Worm (Caenorhabditis elegans) whole organism, L1 larva: ENCODE data around the gene ZK632.14.

Experiments
- blmp-1 ChIP-seq: fragments of 150-350 bp; optimal IDR thresholded peaks from 2 replicates; lab custom pipeline; 2014; ENCODE audit warnings: missing biosample characterization, missing genetic modification characterization
- ceh-82 ChIP-seq, 3 experiments: fragments of 150-350 bp in 1 of 3; sonication (generic microtip) in 2 of 3; optimal IDR thresholded peaks; 2 replicates each; lab custom pipeline; 2014 to 2017; ENCODE audit warnings: missing biosample characterization in 3 of 3, missing genetic modification characterization in 3 of 3
- ceh-90 ChIP-seq: sonication (generic microtip); optimal IDR thresholded peaks from 2 replicates; lab custom pipeline; 2016; ENCODE audit warnings: missing genetic modification characterization, missing compliant biosample characterization
- egl-27 ChIP-seq, 2 experiments: fragments of 150-350 bp in 1 of 2; sonication (generic microtip); optimal IDR thresholded peaks; 3 replicates each; lab custom pipeline; 2017 to 2018; ENCODE audit warnings: missing biosample characterization in 2 of 2, missing genetic modification characterization in 2 of 2, missing genetic modification reagents in 2 of 2
- elt-3 ChIP-seq, 6 experiments: fragments of 150-350 bp in 1 of 6; sonication (generic microtip); optimal IDR thresholded peaks; 2 replicates each; lab custom pipeline; 2017 to 2018; ENCODE audit warnings: missing biosample characterization in 6 of 6, missing genetic modification characterization in 6 of 6, inconsistent platforms in 1 of 6
- fkh-10 ChIP-seq: sonication (generic microtip); optimal IDR thresholded peaks from 2 replicates; lab custom pipeline; 2017; ENCODE audit warnings: missing biosample characterization, missing genetic modification reagents, missing genetic modification characterization
- fkh-4 ChIP-seq: sonication (generic microtip); optimal IDR thresholded peaks from 2 replicates; lab custom pipeline; 2016; ENCODE audit warnings: missing compliant biosample characterization, missing genetic modification characterization, borderline replicate concordance
- fkh-8 ChIP-seq: sonication (generic microtip); optimal IDR thresholded peaks from 2 replicates; lab custom pipeline; 2016; ENCODE audit warnings: mild to moderate bottlenecking, missing genetic modification characterization, missing compliant biosample characterization
- fos-1 ChIP-seq: fragments of 150-350 bp; optimal IDR thresholded peaks from 2 replicates; lab custom pipeline; 2014; ENCODE audit warnings: missing biosample characterization, missing genetic modification characterization
- irx-1 ChIP-seq: sonication (generic microtip); optimal IDR thresholded peaks from 2 replicates; lab custom pipeline; 2016; ENCODE audit warnings: missing genetic modification characterization, missing compliant biosample characterization
- lin-15B ChIP-seq: fragments of 150-350 bp; sonication (generic microtip); optimal IDR thresholded peaks from 3 replicates; lab custom pipeline; 2014; ENCODE audit warnings: missing biosample characterization, missing genetic modification characterization
- lsy-2 ChIP-seq, 2 experiments: fragments of 150-350 bp; optimal IDR thresholded peaks; 2 replicates each; lab custom pipeline; 2014; ENCODE audit warnings: missing biosample characterization in 2 of 2, missing genetic modification characterization in 2 of 2
- mdl-1 ChIP-seq, 2 experiments: fragments of 150-350 bp; optimal IDR thresholded peaks; 2 replicates each; lab custom pipeline; 2014 to 2017; ENCODE audit warnings: missing biosample characterization in 2 of 2, missing genetic modification characterization in 2 of 2, inconsistent platforms in 1 of 2
- nhr-19 ChIP-seq: fragments of 200-800 bp; sonication (Bioruptor generic); conservative IDR thresholded peaks from 2 replicates; pipeline ENCODE4 v1.3.6; 2022; ENCODE audit warnings: missing genetic modification characterization, missing compliant biosample characterization
- nhr-20 ChIP-seq: sonication (generic microtip); optimal IDR thresholded peaks from 2 replicates; lab custom pipeline; 2016; ENCODE audit warnings: mild to moderate bottlenecking, missing genetic modification characterization, missing compliant biosample characterization
- nhr-85 ChIP-seq: sonication (generic microtip); peaks from one replicate; lab custom pipeline; 2016; ENCODE audit warnings: missing genetic modification characterization, inconsistent platforms, missing compliant biosample characterization
- nhr-90 ChIP-seq: sonication (generic microtip); optimal IDR thresholded peaks from 2 replicates; lab custom pipeline; 2016; ENCODE audit warnings: mild to moderate bottlenecking, missing genetic modification characterization, missing compliant biosample characterization; ENCODE audit not compliant: poor library complexity
- rnt-1 ChIP-seq: sonication (generic microtip); optimal IDR thresholded peaks from 2 replicates; lab custom pipeline; 2016; ENCODE audit warnings: mild to moderate bottlenecking, missing genetic modification characterization, moderate library complexity, missing compliant biosample characterization
- swsn-7 ChIP-seq: sonication (generic microtip); optimal IDR thresholded peaks from 2 replicates; lab custom pipeline; 2016; ENCODE audit warnings: missing genetic modification characterization, missing compliant biosample characterization
- unc-130 ChIP-seq: fragments of 150-350 bp; optimal IDR thresholded peaks from 2 replicates; lab custom pipeline; 2017; ENCODE audit warnings: missing biosample characterization, missing genetic modification characterization, inconsistent platforms
- ztf-4 ChIP-seq: fragments of 150-350 bp; optimal IDR thresholded peaks from 2 replicates; lab custom pipeline; 2014; ENCODE audit warnings: missing biosample characterization, missing genetic modification characterization

ZK632.14 gene

DNA sequence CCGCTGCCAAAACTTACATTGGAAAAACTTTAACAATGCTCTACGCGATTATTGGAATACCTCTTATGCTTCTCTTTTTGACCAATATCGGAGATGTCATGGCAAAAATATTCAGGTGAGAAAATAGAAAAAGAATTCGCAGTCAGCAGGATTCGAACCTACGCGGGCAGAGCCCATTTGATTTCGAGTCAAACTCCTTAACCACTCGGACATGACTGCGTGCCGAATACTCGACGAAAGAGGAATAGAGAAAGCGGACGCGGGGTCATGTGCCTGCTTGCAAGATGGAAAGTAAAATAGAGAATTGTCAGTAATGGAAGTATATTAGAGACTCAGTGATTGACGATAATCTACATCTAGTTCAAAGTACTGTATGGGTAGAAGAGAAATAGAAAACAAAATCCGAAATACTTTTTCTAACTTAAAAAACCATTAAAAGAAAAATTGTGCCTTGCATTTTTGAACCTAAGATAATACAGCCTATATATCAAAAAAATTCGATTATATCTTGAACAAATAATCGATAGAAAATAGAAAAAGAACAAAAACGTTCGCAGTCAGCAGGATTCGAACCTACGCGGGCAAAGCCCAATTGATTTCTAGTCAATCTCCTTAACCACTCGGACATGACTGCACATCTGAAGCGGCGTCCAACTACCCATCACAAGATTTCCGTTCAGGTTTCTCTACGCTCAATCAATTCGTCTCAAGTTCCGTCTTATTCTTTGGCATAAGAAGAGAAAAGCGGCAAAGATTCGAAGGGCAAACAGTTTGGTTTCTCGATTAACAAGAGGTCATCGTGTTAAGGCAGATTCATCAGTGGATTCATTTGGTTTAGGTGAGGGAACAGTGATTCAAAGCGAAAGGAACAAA lies 48.5 kb downstream of the ZK632.14 start (continued):
- TF ChIP-seq mdl-1 (tag; optimal IDR thresholded peaks at IDR 0.05; lab: Kevin White, UChicago) (peak in 1 of 2 experiments; percentile 75), fkh-4 (tag; lab: Kevin White, UChicago) (no peak), rnt-1 (tag; lab: Kevin White, UChicago) (peak; percentile 79), blmp-1 (tag; lab: Kevin White, UChicago) (peak; percentile 12), fos-1 (peak; percentile 36), egl-27 (tag; optimal IDR thresholded peaks at IDR 0.05; lab: Kevin White, UChicago) (no peak), ceh-90 (peak; percentile 41), nhr-20 (peak; percentile 53), swsn-7 (tag; lab: Kevin White, UChicago) (peak; percentile 61), nhr-85 (tag; lab: Kevin White, UChicago) (peak; percentile 76), lin-15B (tag; lab: Kevin White, UChicago) (no peak), ceh-82 (tag; optimal IDR thresholded peaks at IDR 0.05; lab: Kevin White, UChicago) (peak; percentile 42 to 58 (median 53)), irx-1 (tag; lab: Kevin White, UChicago) (peak; percentile 46), elt-3 (tag; optimal IDR thresholded peaks at IDR 0.05; lab: Kevin White, UChicago) (peak in 1 of 6 experiments; percentile 18), nhr-90 (peak; percentile 63), fkh-8 (tag; lab: Kevin White, UChicago) (peak; percentile 49), nhr-19 (GFP tag; lab: Robert Waterston, UW) (peak; percentile 43), fkh-10 (GFP tag; lab: Kevin White, UChicago) (peak; percentile 10), ztf-4 (no peak), unc-130 (tag; lab: Kevin White, UChicago) (peak; percentile 45)

DNA sequence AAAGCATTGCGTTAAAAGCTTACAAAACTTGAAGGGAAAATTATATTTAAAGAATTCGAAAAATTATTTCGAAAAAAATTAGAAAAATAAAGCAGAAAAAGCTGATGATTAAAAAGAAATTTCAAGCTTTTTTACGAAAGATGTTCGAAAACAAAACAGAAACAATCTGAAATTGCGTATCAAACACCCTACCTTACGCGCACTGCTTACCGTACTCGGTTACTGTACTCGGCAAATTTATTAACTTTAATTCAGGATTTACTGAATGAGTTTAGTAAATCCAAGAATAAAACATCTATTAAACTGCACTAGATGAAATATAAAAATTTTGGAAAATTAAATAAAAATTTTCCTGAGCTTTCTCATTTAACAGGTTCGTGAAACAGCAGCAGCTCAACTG lies 49.2 kb downstream of the ZK632.14 start:
- TF ChIP-seq rnt-1 (tag; lab: Kevin White, UChicago) (no peak), lsy-2 (tag; optimal IDR thresholded peaks at IDR 0.05; lab: Kevin White, UChicago) (peak in 1 of 2 experiments; percentile 85)
- TF ChIP-seq, all 84 proteins: peak for 1
